Fruit fly (Drosophila melanogaster): ENCODE results near the gene awd.

DNA sequence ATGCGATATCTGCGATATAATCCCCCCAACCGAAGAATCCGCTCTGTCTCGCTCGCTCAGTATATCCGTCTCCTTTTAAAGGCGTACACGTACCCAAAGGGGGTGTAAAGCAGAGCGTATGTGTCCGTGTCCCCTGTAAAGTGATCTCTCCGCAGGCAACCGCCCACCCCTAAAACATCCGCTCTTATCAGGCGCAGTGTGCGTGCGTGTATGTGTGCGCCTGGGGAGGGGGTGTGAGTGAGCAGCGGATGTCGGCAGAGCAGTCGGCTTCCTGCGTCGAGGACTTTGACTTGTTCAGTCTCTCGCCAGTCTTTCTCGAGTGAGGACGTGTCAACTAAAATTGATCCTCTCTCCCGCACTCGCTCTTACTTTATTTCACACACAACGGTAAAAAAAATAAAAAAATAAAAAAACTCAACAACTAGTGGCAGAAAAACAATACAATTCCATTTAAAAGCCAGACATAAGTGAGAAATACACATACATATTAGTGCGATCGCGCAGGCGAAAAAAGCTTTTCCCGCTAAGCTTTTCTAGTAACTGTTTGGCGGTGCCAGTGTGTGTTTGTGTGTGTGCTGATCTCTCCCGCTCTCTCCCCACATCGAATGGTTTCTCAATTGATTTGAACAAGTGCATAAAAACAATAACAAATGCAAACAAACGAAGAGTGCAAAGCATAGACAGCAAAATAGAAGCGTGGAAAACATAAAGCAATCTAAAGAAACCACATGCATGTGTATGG is 20.2 kb downstream of the awd start:
- no peak for TF ChIP-seq Pif1A (GFP tag; optimal IDR thresholded peaks at IDR 0.05)
- no peak for TF ChIP-seq CG14655 (GFP tag; optimal IDR thresholded peaks at IDR 0.05)
- TF ChIP-seq D1 (tag; optimal IDR thresholded peaks at IDR 0.05): no peak
- peak; percentile 25; the same call in 1 of the 2 replicates for TF ChIP-seq CG32121 (GFP tag; IDR thresholded peaks at IDR 0.05)
- peak; percentile 62; the same call in 1 of the 2 replicates for TF ChIP-seq CG12605 (GFP tag; IDR thresholded peaks at IDR 0.05)
- TF ChIP-seq CG8159 (tag; optimal IDR thresholded peaks at IDR 0.05): peak; percentile 6
- peak; percentile 17 for TF ChIP-seq Pif1B (GFP tag; optimal IDR thresholded peaks at IDR 0.05)
- peak; percentile 79 for TF ChIP-seq EcR (GFP tag; optimal IDR thresholded peaks at IDR 0.05)
- no peak for TF ChIP-seq CG8301 (tag; optimal IDR thresholded peaks at IDR 0.05)
- TF ChIP-seq Ets98B (GFP tag; IDR thresholded peaks at IDR 0.05): peak; percentile 50; the same call in 1 of the 2 replicates
- peak; percentile 63 for TF ChIP-seq fd96Ca (GFP tag; IDR thresholded peaks at IDR 0.05)
- TF ChIP-seq CG13204 (GFP tag; optimal IDR thresholded peaks at IDR 0.05): peak; percentile 90
- TF ChIP-seq rn (GFP tag; IDR thresholded peaks at IDR 0.05): no peak
- TF ChIP-seq Snoo (tag; optimal IDR thresholded peaks at IDR 0.05): peak; percentile 26

Data from whole organism, pupa.